Fruit fly (Drosophila melanogaster) whole organism, adult: ENCODE measurements around the gene udt.

ENCODE experiments used
- CG11617 ChIP-seq: fragments of 200-800 bp; sonication (Bioruptor generic); optimal IDR thresholded peaks from 2 replicates; lab custom pipeline; 2017; ENCODE audit warnings: mild to moderate bottlenecking, missing biosample characterization, missing genetic modification reagents, missing genetic modification characterization
- CG12768 ChIP-seq: fragments of 200-800 bp; sonication (Bioruptor generic); optimal IDR thresholded peaks from 2 replicates; lab custom pipeline; 2017; ENCODE audit warnings: missing biosample characterization, missing genetic modification characterization, mild to moderate bottlenecking, moderate library complexity, missing genetic modification reagents
- CG14711 ChIP-seq: fragments of 200-800 bp; sonication (Bioruptor generic); optimal IDR thresholded peaks from 2 replicates; lab custom pipeline; 2018; ENCODE audit warnings: missing biosample characterization, mild to moderate bottlenecking, missing genetic modification characterization, moderate library complexity
- CG1620 ChIP-seq: fragments of 200-800 bp; sonication (Bioruptor generic); optimal IDR thresholded peaks from 2 replicates; lab custom pipeline; 2016; ENCODE audit warnings: missing biosample characterization, missing genetic modification characterization
- CG33017 ChIP-seq: fragments of 200-800 bp; sonication (Bioruptor generic); optimal IDR thresholded peaks from 2 replicates; lab custom pipeline; 2018; ENCODE audit warnings: missing biosample characterization, mild to moderate bottlenecking, missing genetic modification characterization, moderate library complexity
- CG5204 ChIP-seq: fragments of 200-800 bp; sonication (Bioruptor generic); optimal IDR thresholded peaks from 2 replicates; lab custom pipeline; 2016; ENCODE audit warnings: missing biosample characterization, missing genetic modification characterization
- CG7045 ChIP-seq: fragments of 200-800 bp; sonication (Bioruptor generic); optimal IDR thresholded peaks from 2 replicates; lab custom pipeline; 2017; ENCODE audit warnings: missing biosample characterization, mild to moderate bottlenecking, missing genetic modification characterization
- CG7101 ChIP-seq: fragments of 200-800 bp; sonication (Bioruptor generic); optimal IDR thresholded peaks from 2 replicates; lab custom pipeline; 2018; ENCODE audit warnings: missing biosample characterization, mild to moderate bottlenecking, missing genetic modification characterization, moderate library complexity
- Clk ChIP-seq: fragments of 200-800 bp; sonication (Bioruptor generic); optimal IDR thresholded peaks from 2 replicates; lab custom pipeline; 2017; ENCODE audit warnings: missing biosample characterization, missing genetic modification characterization
- Crg-1 ChIP-seq: fragments of 200-800 bp; sonication (Bioruptor generic); optimal IDR thresholded peaks from 2 replicates; lab custom pipeline; 2016; ENCODE audit warnings: missing biosample characterization, missing genetic modification characterization
- Hr96 ChIP-seq: fragments of 200-800 bp; sonication (Bioruptor generic); optimal IDR thresholded peaks from 2 replicates; lab custom pipeline; 2016; ENCODE audit warnings: missing biosample characterization, missing genetic modification characterization
- Mnt ChIP-seq: fragments of 200-800 bp; sonication (Bioruptor generic); optimal IDR thresholded peaks from 2 replicates; lab custom pipeline; 2016; ENCODE audit warnings: missing biosample characterization, mild to moderate bottlenecking, missing genetic modification characterization
- bab1 ChIP-seq: fragments of 200-800 bp; sonication (Bioruptor generic); optimal IDR thresholded peaks from 3 replicates; lab custom pipeline; 2019; ENCODE audit warnings: missing biosample characterization, mild to moderate bottlenecking, missing genetic modification characterization, moderate library complexity
- cic ChIP-seq: fragments of 200-800 bp; sonication (Bioruptor generic); optimal IDR thresholded peaks from 2 replicates; lab custom pipeline; 2017; ENCODE audit warnings: missing biosample characterization, mild to moderate bottlenecking, missing genetic modification characterization, moderate library complexity
- cnc ChIP-seq, 2 experiments: fragments of >200 bp; optimal IDR thresholded peaks; 2 replicates each; lab custom pipeline; 2017
- kay ChIP-seq: fragments of 200-800 bp; sonication (Bioruptor generic); peaks from one replicate; lab custom pipeline; 2016; ENCODE audit warnings: missing biosample characterization, missing genetic modification characterization, borderline replicate concordance
- ovo ChIP-seq: fragments of 200-800 bp; sonication (Bioruptor generic); optimal IDR thresholded peaks from 2 replicates; lab custom pipeline; 2016; ENCODE audit warnings: missing biosample characterization, missing genetic modification characterization
- pad ChIP-seq: fragments of 200-800 bp; sonication (Bioruptor generic); optimal IDR thresholded peaks from 3 replicates; lab custom pipeline; 2017; ENCODE audit warnings: missing biosample characterization, missing genetic modification characterization, mild to moderate bottlenecking, moderate library complexity, missing genetic modification reagents
- tj ChIP-seq: fragments of 200-800 bp; sonication (Bioruptor generic); optimal IDR thresholded peaks from 3 replicates; lab custom pipeline; 2017; ENCODE audit warnings: missing biosample characterization, mild to moderate bottlenecking, missing genetic modification characterization, moderate library complexity
- toe ChIP-seq: fragments of 200-800 bp; sonication (Bioruptor generic); optimal IDR thresholded peaks from 2 replicates; lab custom pipeline; 2016; ENCODE audit warnings: missing biosample characterization, missing genetic modification characterization

Gene udt

dm6 chr3R:23767417-23767853 is 4.4 kb upstream of the udt start, which contains the start of the genes CG10214 and CG10375:
TSS of gene CG10214 (minus strand) at chr3R:23767488.
TSS of gene CG10375 (plus strand) at chr3R:23767712.
- peak; percentile 82 for TF ChIP-seq Crg-1
- peak; percentile 70 for TF ChIP-seq CG1620 (GFP tag; lab: Kevin White, UChicago)
- TF ChIP-seq CG33017: peak; percentile 72
- TF ChIP-seq CG7101 (tag; lab: Kevin White, UChicago): peak; percentile 81
- no peak for TF ChIP-seq kay (GFP tag; lab: Kevin White, UChicago)
- peak; percentile 10 for TF ChIP-seq tj (GFP tag; lab: Kevin White, UChicago)
- peak; percentile 72 for TF ChIP-seq CG12768 (GFP tag; lab: Kevin White, UChicago)
- TF ChIP-seq pad (GFP tag; lab: Kevin White, UChicago): peak; percentile 68
- TF ChIP-seq CG14711 (tag; lab: Kevin White, UChicago): peak; percentile 78
- TF ChIP-seq CG11617 (GFP tag; lab: Kevin White, UChicago): peak; percentile 74
- peak; percentile 82 for TF ChIP-seq bab1 (GFP tag; lab: Kevin White, UChicago)
- peak; percentile 94 for TF ChIP-seq Mnt
- peak; percentile 64 for TF ChIP-seq CG7045
- TF ChIP-seq ovo (GFP tag; lab: Kevin White, UChicago): peak; percentile 45
- peak; percentile 65 for TF ChIP-seq Hr96
- peak; percentile 39 for TF ChIP-seq cic (GFP tag; lab: Kevin White, UChicago)
- no peak for TF ChIP-seq cnc (optimal IDR thresholded peaks at IDR 0.05; lab: Kevin White, UChicago)
- TF ChIP-seq Clk (GFP tag; lab: Kevin White, UChicago): peak; percentile 38
- no peak for TF ChIP-seq CG5204
- no peak for TF ChIP-seq toe

- TF ChIP-seq Mnt (peak; percentile 0), ovo (GFP tag; lab: Kevin White, UChicago) (no peak), CG33017 (peak; percentile 31), CG7045 (no peak), Crg-1 (no peak), CG14711 (tag; lab: Kevin White, UChicago) (peak; percentile 47), tj (GFP tag; lab: Kevin White, UChicago) (peak; percentile 5), CG7101 (tag; lab: Kevin White, UChicago) (peak; percentile 15), cic (GFP tag; lab: Kevin White, UChicago) (peak; percentile 69), CG12768 (GFP tag; lab: Kevin White, UChicago) (peak; percentile 63)
These were observed 685 bp upstream of the udt start, which contains the start of gene Lsd-1 for dm6 chr3R:23763622-23764273. TSS of gene Lsd-1 (plus strand) at chr3R:23763857.

- TF ChIP-seq ovo (GFP tag; lab: Kevin White, UChicago) (peak; percentile 0), Clk (GFP tag; lab: Kevin White, UChicago) (no peak), toe (peak; percentile 9), Hr96 (no peak), CG7101 (tag; lab: Kevin White, UChicago) (peak; percentile 57), tj (GFP tag; lab: Kevin White, UChicago) (no peak), CG14711 (tag; lab: Kevin White, UChicago) (peak; percentile 55), Crg-1 (peak; percentile 40), cnc (optimal IDR thresholded peaks at IDR 0.05; lab: Kevin White, UChicago) (no peak), CG1620 (GFP tag; lab: Kevin White, UChicago) (peak; percentile 60), CG11617 (GFP tag; lab: Kevin White, UChicago) (peak; percentile 37), pad (GFP tag; lab: Kevin White, UChicago) (peak; percentile 47), kay (GFP tag; lab: Kevin White, UChicago) (peak; percentile 93), bab1 (GFP tag; lab: Kevin White, UChicago) (peak; percentile 70), cic (GFP tag; lab: Kevin White, UChicago) (peak; percentile 24), CG12768 (GFP tag; lab: Kevin White, UChicago) (peak; percentile 64), CG5204 (no peak), Mnt (peak; percentile 48), CG33017 (peak; percentile 46), CG7045 (no peak)
These were observed 2.6 kb downstream of the udt start, which contains the start of gene SdhD for dm6 chr3R:23760219-23761018. TSS of gene SdhD (minus strand) at chr3R:23760600.

- peak; percentile 98 for TF ChIP-seq Crg-1
- TF ChIP-seq CG12768 (GFP tag; lab: Kevin White, UChicago): peak; percentile 99
- peak; percentile 96 for TF ChIP-seq bab1 (GFP tag; lab: Kevin White, UChicago)
- peak; percentile 98 for TF ChIP-seq Hr96
- TF ChIP-seq CG11617 (GFP tag; lab: Kevin White, UChicago): peak; percentile 100
- TF ChIP-seq Clk (GFP tag; lab: Kevin White, UChicago): peak; percentile 97
- TF ChIP-seq CG7101 (tag; lab: Kevin White, UChicago): peak; percentile 98
- peak; percentile 99 for TF ChIP-seq CG1620 (GFP tag; lab: Kevin White, UChicago)
- TF ChIP-seq pad (GFP tag; lab: Kevin White, UChicago): peak; percentile 95
- TF ChIP-seq CG7045: peak; percentile 99
- TF ChIP-seq CG14711 (tag; lab: Kevin White, UChicago): peak; percentile 94
- TF ChIP-seq ovo (GFP tag; lab: Kevin White, UChicago): peak; percentile 95
- no peak for TF ChIP-seq cnc (optimal IDR thresholded peaks at IDR 0.05; lab: Kevin White, UChicago)
- TF ChIP-seq Mnt: peak; percentile 95
- peak; percentile 97 for TF ChIP-seq CG33017
- peak; percentile 93 for TF ChIP-seq tj (GFP tag; lab: Kevin White, UChicago)
- peak; percentile 99 for TF ChIP-seq toe
- TF ChIP-seq cic (GFP tag; lab: Kevin White, UChicago): peak; percentile 88
- TF ChIP-seq kay (GFP tag; lab: Kevin White, UChicago): no peak
- peak; percentile 99 for TF ChIP-seq CG5204
These were observed 5.0 kb downstream of the udt start, which contains the start of the genes PTPMT1 and Hrd3 for dm6 chr3R:23757912-23758607. TSS of gene PTPMT1 (plus strand) at chr3R:23758339. TSS of gene Hrd3 (minus strand) at chr3R:23758557.
